Worm (Caenorhabditis elegans) whole organism, midembryonic: Measurements from ENCODE around the gene nspe-5.

Source experiments
- T22C8.4 ChIP-seq: fragments of 200-800 bp; sonication (Bioruptor generic); IDR thresholded peaks from 2 replicates; pipeline ENCODE4 v1.3.6; 2022; ENCODE audit warnings: missing genetic modification characterization, missing compliant biosample characterization
- cog-1 ChIP-seq: sonication (generic microtip); optimal IDR thresholded peaks from 2 replicates; lab custom pipeline; 2016; ENCODE audit warnings: missing genetic modification characterization, missing compliant biosample characterization
- flt-1 ChIP-seq: fragments of 200-800 bp; sonication (Bioruptor generic); IDR thresholded peaks from 2 replicates; pipeline ENCODE4 v1.3.6; 2022; ENCODE audit warnings: missing genetic modification characterization, missing compliant biosample characterization
- klf-2 ChIP-seq: fragments of 200-800 bp; sonication (Bioruptor generic); conservative IDR thresholded peaks from 2 replicates; pipeline ENCODE4 v1.3.6; 2022; ENCODE audit warnings: missing genetic modification reagents, missing genetic modification characterization, missing compliant biosample characterization
- med-1 ChIP-seq: sonication (generic microtip); optimal IDR thresholded peaks from 2 replicates; lab custom pipeline; 2017; ENCODE audit warnings: missing genetic modification characterization, mild to moderate bottlenecking, missing compliant biosample characterization, antibody characterized with exemption, missing genetic modification reagents; ENCODE audit not compliant: insufficient read depth
- ref-1 ChIP-seq: fragments of 200-800 bp; sonication (Bioruptor generic); conservative IDR thresholded peaks from 2 replicates; pipeline ENCODE4 v1.3.6; 2022; ENCODE audit warnings: missing genetic modification reagents, missing genetic modification characterization, missing compliant biosample characterization
- tab-1 ChIP-seq: fragments of 200-800 bp; sonication (Bioruptor generic); IDR thresholded peaks from 2 replicates; pipeline ENCODE4 v1.3.6; 2022; ENCODE audit warnings: missing genetic modification characterization, missing compliant biosample characterization
- ztf-23 ChIP-seq: fragments of 200-800 bp; sonication (Bioruptor generic); IDR thresholded peaks from 2 replicates; pipeline ENCODE4 v1.3.6; 2022; ENCODE audit warnings: missing genetic modification reagents, missing genetic modification characterization, missing compliant biosample characterization

- no peak for TF ChIP-seq T22C8.4 (GFP tag; lab: Robert Waterston, UW)
- TF ChIP-seq cog-1 (tag; lab: Kevin White, UChicago) = no peak
- TF ChIP-seq med-1 = no peak
- no peak for TF ChIP-seq klf-2
- TF ChIP-seq ref-1 = no peak
- no peak for TF ChIP-seq flt-1 (GFP tag; lab: Robert Waterston, UW)
- no peak for TF ChIP-seq ztf-23 (GFP tag; lab: Robert Waterston, UW)
- no peak for TF ChIP-seq tab-1 (GFP tag; lab: Robert Waterston, UW)
Observed at ce11 chrII:12606108-12606507, 22.6 kb upstream of the nspe-5 start.
